Fruit fly (Drosophila melanogaster) whole organism: ENCODE measurements around the gene Nprl2.

Source experiments
- CG8478 ChIP-seq: fragments of >200 bp; optimal IDR thresholded peaks from 2 replicates; lab custom pipeline; 2018; ENCODE audit warnings: inconsistent platforms
- Dll ChIP-seq: fragments of >200 bp; optimal IDR thresholded peaks from 2 replicates; lab custom pipeline; 2017
- pan ChIP-seq: fragments of >200 bp; optimal IDR thresholded peaks from 2 replicates; lab custom pipeline; 2017
- usp ChIP-seq: fragments of >200 bp; optimal IDR thresholded peaks from 2 replicates; lab custom pipeline; 2017; ENCODE audit warnings: missing biosample characterization, missing genetic modification characterization, mixed read lengths

- TF ChIP-seq CG8478 (lab: Kevin White, UChicago) (no peak), usp (GFP tag; lab: Kevin White, UChicago) (no peak), pan (lab: Kevin White, UChicago) (no peak), Dll (lab: Kevin White, UChicago) (no peak)
Measured at dm6 chrX:16871808-16872207, 12.4 kb downstream of the Nprl2 start.
